Worm (Caenorhabditis elegans): ENCODE data around the gene Y110A2AL.7.

ce11 chrII:2843088-2843487, at the start of gene Y110A2AL.7:
- no peak for TF ChIP-seq lin-13 (GFP tag; optimal IDR thresholded peaks at IDR 0.05)
- TF ChIP-seq nhr-237 (tag; optimal IDR thresholded peaks at IDR 0.05) = no peak
- no peak for TF ChIP-seq nhr-11 (tag; optimal IDR thresholded peaks at IDR 0.05)
- no peak for TF ChIP-seq nhr-28 (tag; optimal IDR thresholded peaks at IDR 0.05)
- TF ChIP-seq zip-2 (tag; optimal IDR thresholded peaks at IDR 0.05) = no peak
- no peak for TF ChIP-seq ama-1 (optimal IDR thresholded peaks at IDR 0.05)
- TF ChIP-seq jun-1 (tag; optimal IDR thresholded peaks at IDR 0.05) = no peak
- no peak for TF ChIP-seq set-16 (GFP tag; IDR thresholded peaks at IDR 0.05)
- no peak for TF ChIP-seq nhr-111 (GFP tag; optimal IDR thresholded peaks at IDR 0.05)
- no peak for TF ChIP-seq snpc-1.2 (GFP tag; IDR thresholded peaks at IDR 0.05)
